Worm (Caenorhabditis elegans) whole organism, L2 larva: ENCODE data around the gene str-56.

Experiments
- aly-2 ChIP-seq: fragments of 150-350 bp; optimal IDR thresholded peaks from 2 replicates; lab custom pipeline; 2014; ENCODE audit warnings: missing biosample characterization, missing genetic modification characterization
- ceh-82 ChIP-seq: fragments of 150-350 bp; optimal IDR thresholded peaks from 2 replicates; lab custom pipeline; 2014; ENCODE audit warnings: missing biosample characterization, missing genetic modification characterization
- elt-1 ChIP-seq: fragments of 150-350 bp; optimal IDR thresholded peaks from 2 replicates; lab custom pipeline; 2014; ENCODE audit warnings: missing biosample characterization, missing genetic modification characterization
- gmeb-1 ChIP-seq: fragments of 150-350 bp; optimal IDR thresholded peaks from 2 replicates; lab custom pipeline; 2014; ENCODE audit warnings: missing biosample characterization, missing genetic modification characterization
- lin-13 ChIP-seq: fragments of 150-350 bp; optimal IDR thresholded peaks from 2 replicates; lab custom pipeline; 2014; ENCODE audit warnings: missing biosample characterization, missing genetic modification reagents, missing genetic modification characterization
- mab-5 ChIP-seq: fragments of 150-350 bp; optimal IDR thresholded peaks from 2 replicates; lab custom pipeline; 2014; ENCODE audit warnings: missing biosample characterization, missing genetic modification characterization
- nhr-11 ChIP-seq: fragments of 150-350 bp; optimal IDR thresholded peaks from 2 replicates; lab custom pipeline; 2014; ENCODE audit warnings: missing biosample characterization, missing genetic modification characterization
- nhr-25 ChIP-seq: fragments of 150-350 bp; sonication (generic microtip); optimal IDR thresholded peaks from 3 replicates; lab custom pipeline; 2014; ENCODE audit warnings: missing biosample characterization, missing genetic modification characterization
- nhr-6 ChIP-seq: fragments of 150-350 bp; optimal IDR thresholded peaks from 2 replicates; lab custom pipeline; 2014; ENCODE audit warnings: missing biosample characterization, missing genetic modification characterization
- snpc-4 ChIP-seq: fragments of 150-350 bp; optimal IDR thresholded peaks from 2 replicates; lab custom pipeline; 2014; ENCODE audit warnings: missing biosample characterization, missing genetic modification characterization
- unc-62 ChIP-seq: fragments of 150-350 bp; optimal IDR thresholded peaks from 2 replicates; lab custom pipeline; 2014; ENCODE audit warnings: missing biosample characterization, missing genetic modification reagents, missing genetic modification characterization
- ztf-1 ChIP-seq: fragments of 200-800 bp; sonication (Bioruptor generic); conservative IDR thresholded peaks from 2 replicates; pipeline ENCODE4 v1.3.6; 2022; ENCODE audit warnings: missing genetic modification characterization, missing compliant biosample characterization
- ztf-11 ChIP-seq: sonication (generic microtip); optimal IDR thresholded peaks from 2 replicates; lab custom pipeline; 2017; ENCODE audit warnings: missing biosample characterization, missing genetic modification characterization
- ztf-4 ChIP-seq: fragments of 150-350 bp; optimal IDR thresholded peaks from 2 replicates; lab custom pipeline; 2014; ENCODE audit warnings: missing biosample characterization, missing genetic modification characterization

DNA sequence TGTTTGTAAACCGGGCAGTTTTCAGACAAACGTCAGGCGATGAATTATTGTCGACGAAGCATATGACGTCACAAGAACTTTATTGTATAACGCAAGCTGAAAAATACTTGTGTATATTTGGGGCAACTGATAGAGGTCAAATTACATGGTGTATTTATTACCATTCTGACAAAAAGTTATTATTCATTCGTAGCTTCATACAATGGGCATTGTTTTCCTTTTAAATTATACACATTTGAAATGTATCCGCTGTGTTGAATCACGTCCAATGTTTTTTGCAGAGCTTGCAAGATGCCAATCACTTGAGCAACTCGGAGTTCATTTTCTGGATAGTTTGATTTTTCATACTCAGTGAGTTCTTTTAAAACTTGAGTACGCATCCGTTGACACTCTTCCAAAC is 50.6 kb downstream of the str-56 start, which contains the start of gene F35E8.13:
- TF ChIP-seq nhr-11 (tag; lab: Kevin White, UChicago): no peak
- no peak for TF ChIP-seq ztf-11
- TF ChIP-seq ztf-1 (GFP tag; lab: Robert Waterston, UW): no peak
- TF ChIP-seq elt-1 (tag; lab: Kevin White, UChicago): no peak
- TF ChIP-seq aly-2 (tag; lab: Kevin White, UChicago): no peak
- TF ChIP-seq ztf-4 (tag; lab: Kevin White, UChicago): no peak
- no peak for TF ChIP-seq snpc-4 (tag; lab: Kevin White, UChicago)
- TF ChIP-seq unc-62 (GFP tag; lab: Kevin White, UChicago): no peak
- no peak for TF ChIP-seq mab-5 (tag; lab: Kevin White, UChicago)
- no peak for TF ChIP-seq ceh-82 (tag; lab: Kevin White, UChicago)
- TF ChIP-seq nhr-6 (tag; lab: Kevin White, UChicago): no peak
- no peak for TF ChIP-seq gmeb-1 (tag; lab: Kevin White, UChicago)
- no peak for TF ChIP-seq lin-13 (GFP tag; lab: Kevin White, UChicago)
- no peak for TF ChIP-seq nhr-25 (tag; lab: Kevin White, UChicago)
